Worm (Caenorhabditis elegans): Measurements from ENCODE around the gene fbxb-26.

ce11 chrII:1706385-1706784, 24.1 kb downstream of the fbxb-26 start, which contains the start of gene sdz-18:
- TF ChIP-seq mdt-29 (GFP tag; IDR thresholded peaks at IDR 0.05), result no peak
- TF ChIP-seq unc-62 (GFP tag; optimal IDR thresholded peaks at IDR 0.05 in 1 of 2), result no peak
- no peak for TF ChIP-seq unc-62 (tag; optimal IDR thresholded peaks at IDR 0.05)
- TF ChIP-seq mep-1 (tag; optimal IDR thresholded peaks at IDR 0.05), result no peak
- no peak for TF ChIP-seq ama-1 (optimal IDR thresholded peaks at IDR 0.05)
- no peak for TF ChIP-seq fkh-10 (GFP tag; optimal IDR thresholded peaks at IDR 0.05)
- no peak for TF ChIP-seq ZK546.5 (tag; optimal IDR thresholded peaks at IDR 0.05)
- TF ChIP-seq lin-39 (tag; optimal IDR thresholded peaks at IDR 0.05), result no peak
